Worm (Caenorhabditis elegans) whole organism, L2 larva: Measurements from ENCODE around the gene T08E11.1.

ENCODE experiments used
- C34F6.9 ChIP-seq: fragments of 150-350 bp; optimal IDR thresholded peaks from 2 replicates; lab custom pipeline; 2014; ENCODE audit warnings: missing biosample characterization, missing genetic modification characterization
- F13H6.1 ChIP-seq: sonication (generic microtip); optimal IDR thresholded peaks from 2 replicates; lab custom pipeline; 2016; ENCODE audit warnings: missing genetic modification characterization, missing compliant biosample characterization
- R02D3.7 ChIP-seq: fragments of 150-350 bp; optimal IDR thresholded peaks from 2 replicates; lab custom pipeline; 2014; ENCODE audit warnings: missing biosample characterization, missing genetic modification characterization
- Y55F3AM.14 ChIP-seq: fragments of 200-800 bp; sonication (Bioruptor generic); optimal IDR thresholded peaks from 2 replicates; lab custom pipeline; 2018; ENCODE audit warnings: mild to moderate bottlenecking, missing genetic modification characterization, missing compliant biosample characterization
- ZK546.5 ChIP-seq: sonication (generic microtip); optimal IDR thresholded peaks from 2 replicates; lab custom pipeline; 2017; ENCODE audit warnings: missing biosample characterization, missing genetic modification characterization
- alr-1 ChIP-seq: fragments of 150-350 bp; optimal IDR thresholded peaks from 2 replicates; lab custom pipeline; 2014; ENCODE audit warnings: missing biosample characterization, missing genetic modification characterization
- aly-2 ChIP-seq: fragments of 150-350 bp; optimal IDR thresholded peaks from 2 replicates; lab custom pipeline; 2014; ENCODE audit warnings: missing biosample characterization, missing genetic modification characterization
- ama-1 ChIP-seq: fragments of 150-350 bp; optimal IDR thresholded peaks from 2 replicates; lab custom pipeline; 2018; ENCODE audit warnings: inconsistent platforms
- blmp-1 ChIP-seq: sonication (generic microtip); optimal IDR thresholded peaks from 2 replicates; lab custom pipeline; 2017; ENCODE audit warnings: missing genetic modification characterization, mild to moderate bottlenecking, missing compliant biosample characterization, antibody characterized with exemption, moderate library complexity; ENCODE audit not compliant: insufficient read depth
- ceh-16 ChIP-seq: fragments of 150-350 bp; optimal IDR thresholded peaks from 2 replicates; lab custom pipeline; 2014; ENCODE audit warnings: missing biosample characterization, missing genetic modification characterization
- ceh-82 ChIP-seq: fragments of 150-350 bp; optimal IDR thresholded peaks from 2 replicates; lab custom pipeline; 2014; ENCODE audit warnings: missing biosample characterization, missing genetic modification characterization
- crh-2 ChIP-seq: sonication (generic microtip); optimal IDR thresholded peaks from 2 replicates; lab custom pipeline; 2017; ENCODE audit warnings: missing biosample characterization, missing genetic modification characterization
- dmd-4 ChIP-seq: sonication (generic microtip); optimal IDR thresholded peaks from 2 replicates; lab custom pipeline; 2017; ENCODE audit warnings: missing biosample characterization, missing genetic modification characterization
- egl-27 ChIP-seq: sonication (generic microtip); optimal IDR thresholded peaks from 3 replicates; lab custom pipeline; 2017; ENCODE audit warnings: missing biosample characterization, missing genetic modification reagents, missing genetic modification characterization
- elt-1 ChIP-seq: fragments of 150-350 bp; optimal IDR thresholded peaks from 2 replicates; lab custom pipeline; 2014; ENCODE audit warnings: missing biosample characterization, missing genetic modification characterization
- elt-3 ChIP-seq: sonication (generic microtip); optimal IDR thresholded peaks from 2 replicates; lab custom pipeline; 2017; ENCODE audit warnings: missing biosample characterization, missing genetic modification characterization
- fos-1 ChIP-seq: fragments of 150-350 bp; optimal IDR thresholded peaks from 2 replicates; lab custom pipeline; 2014; ENCODE audit warnings: missing biosample characterization, missing genetic modification characterization
- gmeb-1 ChIP-seq: fragments of 150-350 bp; optimal IDR thresholded peaks from 2 replicates; lab custom pipeline; 2014; ENCODE audit warnings: missing biosample characterization, missing genetic modification characterization
- lin-11 ChIP-seq: fragments of 150-350 bp; sonication (generic microtip); optimal IDR thresholded peaks from 2 replicates; lab custom pipeline; 2014; ENCODE audit warnings: missing biosample characterization, missing genetic modification characterization, inconsistent platforms, mixed read lengths
- lin-13 ChIP-seq: fragments of 150-350 bp; optimal IDR thresholded peaks from 2 replicates; lab custom pipeline; 2014; ENCODE audit warnings: missing biosample characterization, missing genetic modification reagents, missing genetic modification characterization
- lin-39 ChIP-seq: fragments of 150-350 bp; optimal IDR thresholded peaks from 2 replicates; lab custom pipeline; 2014; ENCODE audit warnings: missing biosample characterization, missing genetic modification reagents, missing genetic modification characterization
- lsy-2 ChIP-seq, 2 experiments: fragments of 150-350 bp in 1 of 2; sonication (generic microtip) in 1 of 2; optimal IDR thresholded peaks; 2 replicates each; lab custom pipeline; 2014 to 2017; ENCODE audit warnings: missing biosample characterization in 2 of 2, missing genetic modification characterization in 2 of 2
- mab-5 ChIP-seq: fragments of 150-350 bp; optimal IDR thresholded peaks from 2 replicates; lab custom pipeline; 2014; ENCODE audit warnings: missing biosample characterization, missing genetic modification characterization
- mbf-1 ChIP-seq: sonication (generic microtip); optimal IDR thresholded peaks from 2 replicates; lab custom pipeline; 2017; ENCODE audit warnings: missing biosample characterization, missing genetic modification characterization
- mdl-1 ChIP-seq, 2 experiments: fragments of 150-350 bp in 1 of 2; sonication (generic microtip) in 1 of 2; optimal IDR thresholded peaks; 2 replicates each; lab custom pipeline; 2017; ENCODE audit warnings: missing biosample characterization in 2 of 2, missing genetic modification characterization in 2 of 2
- nhr-10 ChIP-seq: sonication (generic microtip); optimal IDR thresholded peaks from 2 replicates; lab custom pipeline; 2017; ENCODE audit warnings: missing biosample characterization, missing genetic modification characterization
- nhr-11 ChIP-seq: fragments of 150-350 bp; optimal IDR thresholded peaks from 2 replicates; lab custom pipeline; 2014; ENCODE audit warnings: missing biosample characterization, missing genetic modification characterization
- nhr-12 ChIP-seq: fragments of 150-350 bp; optimal IDR thresholded peaks from 2 replicates; lab custom pipeline; 2014; ENCODE audit warnings: missing biosample characterization, missing genetic modification characterization
- nhr-129 ChIP-seq: fragments of 150-350 bp; optimal IDR thresholded peaks from 2 replicates; lab custom pipeline; 2014; ENCODE audit warnings: missing biosample characterization, missing genetic modification characterization
- nhr-21 ChIP-seq: fragments of 150-350 bp; optimal IDR thresholded peaks from 2 replicates; lab custom pipeline; 2014; ENCODE audit warnings: missing biosample characterization, missing genetic modification characterization
- nhr-23 ChIP-seq: fragments of 150-350 bp; optimal IDR thresholded peaks from 2 replicates; lab custom pipeline; 2014; ENCODE audit warnings: missing biosample characterization, missing genetic modification reagents, missing genetic modification characterization
- nhr-237 ChIP-seq: fragments of 150-350 bp; optimal IDR thresholded peaks from 2 replicates; lab custom pipeline; 2014; ENCODE audit warnings: missing biosample characterization, missing genetic modification characterization
- nhr-25 ChIP-seq: fragments of 150-350 bp; sonication (generic microtip); optimal IDR thresholded peaks from 3 replicates; lab custom pipeline; 2014; ENCODE audit warnings: missing biosample characterization, missing genetic modification characterization
- nhr-6 ChIP-seq: fragments of 150-350 bp; optimal IDR thresholded peaks from 2 replicates; lab custom pipeline; 2014; ENCODE audit warnings: missing biosample characterization, missing genetic modification characterization
- nhr-77 ChIP-seq: fragments of 150-350 bp; optimal IDR thresholded peaks from 2 replicates; lab custom pipeline; 2014; ENCODE audit warnings: missing biosample characterization, missing genetic modification characterization
- peb-1 ChIP-seq: fragments of 150-350 bp; optimal IDR thresholded peaks from 2 replicates; lab custom pipeline; 2014; ENCODE audit warnings: missing biosample characterization, missing genetic modification characterization
- sem-4 ChIP-seq: fragments of 150-350 bp; optimal IDR thresholded peaks from 2 replicates; lab custom pipeline; 2014; ENCODE audit warnings: missing biosample characterization, missing genetic modification reagents, missing genetic modification characterization
- skn-1 ChIP-seq: sonication (generic microtip); optimal IDR thresholded peaks from 2 replicates; lab custom pipeline; 2017; ENCODE audit warnings: missing biosample characterization, missing genetic modification characterization
- sma-3 ChIP-seq: sonication (generic microtip); optimal IDR thresholded peaks from 2 replicates; lab custom pipeline; 2016; ENCODE audit warnings: missing genetic modification reagents, missing genetic modification characterization, missing compliant biosample characterization
- sma-9 ChIP-seq, 2 experiments: fragments of 150-350 bp in 1 of 2; sonication (generic microtip) in 1 of 2; optimal IDR thresholded peaks; 2 replicates each; lab custom pipeline; 2014 to 2016; ENCODE audit warnings: missing genetic modification characterization in 2 of 2, mild to moderate bottlenecking in 1 of 2, missing biosample characterization in 1 of 2, missing compliant biosample characterization in 1 of 2, missing genetic modification reagents in 1 of 2, moderate library complexity in 1 of 2
- snpc-4 ChIP-seq: fragments of 150-350 bp; optimal IDR thresholded peaks from 2 replicates; lab custom pipeline; 2014; ENCODE audit warnings: missing biosample characterization, missing genetic modification characterization
- unc-39 ChIP-seq: fragments of 150-350 bp; optimal IDR thresholded peaks from 2 replicates; lab custom pipeline; 2014; ENCODE audit warnings: missing biosample characterization, missing genetic modification characterization
- unc-55 ChIP-seq: fragments of 150-350 bp; sonication (generic microtip); optimal IDR thresholded peaks from 3 replicates; lab custom pipeline; 2014; ENCODE audit warnings: missing biosample characterization, missing genetic modification reagents, missing genetic modification characterization
- unc-62 ChIP-seq: fragments of 150-350 bp; optimal IDR thresholded peaks from 2 replicates; lab custom pipeline; 2014; ENCODE audit warnings: missing biosample characterization, missing genetic modification reagents, missing genetic modification characterization
- zag-1 ChIP-seq: fragments of 150-350 bp; optimal IDR thresholded peaks from 2 replicates; lab custom pipeline; 2014; ENCODE audit warnings: missing biosample characterization, missing genetic modification characterization
- ztf-1 ChIP-seq: fragments of 200-800 bp; sonication (Bioruptor generic); conservative IDR thresholded peaks from 2 replicates; pipeline ENCODE4 v1.3.6; 2022; ENCODE audit warnings: missing genetic modification characterization, missing compliant biosample characterization
- ztf-11 ChIP-seq: sonication (generic microtip); optimal IDR thresholded peaks from 2 replicates; lab custom pipeline; 2017; ENCODE audit warnings: missing biosample characterization, missing genetic modification characterization
- ztf-4 ChIP-seq: fragments of 150-350 bp; optimal IDR thresholded peaks from 2 replicates; lab custom pipeline; 2014; ENCODE audit warnings: missing biosample characterization, missing genetic modification characterization

The T08E11.1 gene

DNA sequence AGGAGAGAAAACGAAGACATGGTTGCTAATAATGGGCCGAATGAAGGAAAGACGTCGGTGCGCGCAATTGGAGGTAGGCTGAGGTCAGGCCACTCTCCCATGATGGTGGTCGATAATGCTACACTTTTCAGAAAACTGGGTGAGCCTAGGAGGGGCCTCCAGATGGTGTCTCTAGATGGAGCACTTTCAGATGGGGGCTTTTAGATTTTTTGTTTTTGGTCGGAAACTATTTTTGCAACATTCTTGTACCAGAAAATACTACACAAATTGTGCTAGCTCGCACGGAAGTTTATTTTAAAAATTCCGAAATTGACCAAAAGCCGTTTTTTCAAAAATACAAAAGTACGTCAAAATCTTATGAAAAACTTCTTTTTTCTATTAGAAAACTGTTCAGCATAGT lies 18.0 kb upstream of the T08E11.1 start, which contains the start of gene fbxb-10:
Gene fbxb-10, minus strand, starts transcription at position 101 of the 400 bp plus-strand sequence.
- TF ChIP-seq lin-11 (tag; lab: Kevin White, UChicago), result no peak
- TF ChIP-seq snpc-4 (tag; lab: Kevin White, UChicago), result no peak
- TF ChIP-seq nhr-77 (tag; lab: Kevin White, UChicago), result no peak
- TF ChIP-seq nhr-129 (tag; lab: Kevin White, UChicago), result no peak
- TF ChIP-seq sma-9 (GFP tag; optimal IDR thresholded peaks at IDR 0.05; lab: Kevin White, UChicago), result no peak
- no peak for TF ChIP-seq sma-9 (tag; optimal IDR thresholded peaks at IDR 0.05; lab: Kevin White, UChicago)

DNA sequence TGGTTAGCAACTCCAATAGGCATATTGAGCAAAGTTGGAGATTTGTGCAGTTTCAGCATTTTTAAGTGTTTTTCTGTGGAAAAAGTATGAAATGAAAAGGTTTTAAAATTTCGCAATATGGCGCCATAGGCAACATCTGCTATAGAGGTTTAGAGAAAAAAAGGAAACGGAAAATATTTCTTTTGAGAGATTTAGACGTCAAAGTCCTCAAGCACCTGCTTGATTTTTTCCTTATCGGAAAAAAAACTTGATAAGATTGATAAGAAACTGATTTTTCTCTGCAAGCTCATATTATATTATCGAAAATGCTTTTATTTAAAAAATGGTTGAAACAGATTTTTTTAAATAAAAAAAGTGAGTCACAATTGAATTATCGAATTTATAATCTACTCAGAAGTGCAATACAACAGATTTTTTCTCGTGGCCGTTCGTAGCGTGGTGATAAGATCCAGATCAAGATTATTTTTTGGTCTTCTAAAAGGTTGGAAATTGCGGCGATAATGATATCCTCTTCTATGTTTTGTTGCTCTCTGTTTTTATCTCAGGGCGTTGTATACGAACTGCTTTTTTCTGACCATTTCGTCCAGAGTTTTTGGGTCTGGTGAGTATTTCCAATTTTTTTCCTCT lies 16.2 kb upstream of the T08E11.1 start, which contains the start of gene fbxc-19:
Gene fbxc-19, plus strand, starts transcription at position 536 of the 627 bp plus-strand sequence.
- TF ChIP-seq snpc-4 (tag; lab: Kevin White, UChicago) (no peak), ztf-4 (no peak), nhr-129 (tag; lab: Kevin White, UChicago) (peak; percentile 100), unc-62 (no peak), nhr-6 (tag; lab: Kevin White, UChicago) (no peak), skn-1 (tag; lab: Kevin White, UChicago) (no peak), lin-13 (no peak), Y55F3AM.14 (GFP tag; lab: Kevin White, UChicago) (no peak), fos-1 (tag; lab: Kevin White, UChicago) (peak; percentile 97), lsy-2 (tag; optimal IDR thresholded peaks at IDR 0.05; lab: Kevin White, UChicago) (peak; percentile 46 to 75), nhr-237 (tag; lab: Kevin White, UChicago) (no peak), aly-2 (tag; lab: Kevin White, UChicago) (no peak), lin-39 (no peak), nhr-12 (tag; lab: Kevin White, UChicago) (no peak), nhr-23 (tag; lab: Kevin White, UChicago) (no peak), alr-1 (no peak), ama-1 (lab: Kevin White, UChicago) (no peak), nhr-25 (tag; lab: Kevin White, UChicago) (no peak), nhr-77 (tag; lab: Kevin White, UChicago) (no peak), C34F6.9 (tag; lab: Kevin White, UChicago) (peak; percentile 87), ztf-11 (tag; lab: Kevin White, UChicago) (no peak), mbf-1 (tag; lab: Kevin White, UChicago) (no peak), crh-2 (tag; lab: Kevin White, UChicago) (peak; percentile 75), zag-1 (no peak), mab-5 (no peak), F13H6.1 (tag; lab: Kevin White, UChicago) (peak; percentile 44), egl-27 (tag; lab: Kevin White, UChicago) (peak; percentile 45), sma-3 (GFP tag; lab: Kevin White, UChicago) (no peak), sem-4 (tag; lab: Kevin White, UChicago) (no peak), ceh-82 (tag; lab: Kevin White, UChicago) (no peak), elt-1 (tag; lab: Kevin White, UChicago) (no peak), gmeb-1 (tag; lab: Kevin White, UChicago) (peak; percentile 75), sma-9 (GFP tag; optimal IDR thresholded peaks at IDR 0.05; lab: Kevin White, UChicago) (peak; percentile 82), sma-9 (tag; optimal IDR thresholded peaks at IDR 0.05; lab: Kevin White, UChicago) (no peak), elt-3 (no peak), blmp-1 (tag; lab: Kevin White, UChicago) (no peak), lin-11 (tag; lab: Kevin White, UChicago) (no peak), mdl-1 (tag; optimal IDR thresholded peaks at IDR 0.05; lab: Kevin White, UChicago) (no peak), ceh-16 (no peak), nhr-21 (peak; percentile 29), R02D3.7 (tag; lab: Kevin White, UChicago) (no peak), ztf-1 (no peak), dmd-4 (no peak), unc-39 (tag; lab: Kevin White, UChicago) (no peak), peb-1 (tag; lab: Kevin White, UChicago) (no peak), unc-55 (peak; percentile 71), nhr-10 (tag; lab: Kevin White, UChicago) (no peak), nhr-11 (no peak), ZK546.5 (tag; lab: Kevin White, UChicago) (no peak)
- TF ChIP-seq, all 48 proteins: peak for 11
